Worm (Caenorhabditis elegans): ENCODE results near the gene sra-28.

Gene sra-28

ce11 chrII:6588605-6589292 lies 15.2 kb upstream of the sra-28 start, which contains the start of gene icd-1 (continued):
- no peak for TF ChIP-seq unc-3 (GFP tag; conservative IDR thresholded peaks at IDR 0.05)
- no peak for TF ChIP-seq unc-3 (tag; optimal IDR thresholded peaks at IDR 0.05)
- TF ChIP-seq ceh-14 (tag; optimal IDR thresholded peaks at IDR 0.05), result peak; percentile 68
- TF ChIP-seq lim-6 (tag; optimal IDR thresholded peaks at IDR 0.05), result peak; percentile 13
- TF ChIP-seq ttx-3 (tag; optimal IDR thresholded peaks at IDR 0.05), result no peak
- peak; percentile 0 for TF ChIP-seq fax-1 (tag; optimal IDR thresholded peaks at IDR 0.05)
- TF ChIP-seq ref-2 (tag; optimal IDR thresholded peaks at IDR 0.05), result peak; percentile 78
- peak; percentile 87 for TF ChIP-seq tbx-2 (tag; optimal IDR thresholded peaks at IDR 0.05)
- no peak for TF ChIP-seq ets-4 (tag; optimal IDR thresholded peaks at IDR 0.05)
- peak; percentile 39 for TF ChIP-seq unc-86 (tag; optimal IDR thresholded peaks at IDR 0.05)
- TF ChIP-seq hlh-30 (tag; optimal IDR thresholded peaks at IDR 0.05; ENCODE audit: insufficient read depth), result peak; percentile 80

- TF ChIP-seq ttx-3 (tag; optimal IDR thresholded peaks at IDR 0.05) (no peak), ama-1 (optimal IDR thresholded peaks at IDR 0.05) (peak; percentile 43)
Observed at ce11 chrII:6587264-6587870, 13.8 kb upstream of the sra-28 start, which contains the start of gene C56C10.7. TSS of gene C56C10.7 (minus strand) at chrII:6587575.

- TF ChIP-seq tbx-7 (tag; optimal IDR thresholded peaks at IDR 0.05) (no peak), ceh-45 (GFP tag; IDR thresholded peaks at IDR 0.05) (no peak), F13H6.1 (tag; optimal IDR thresholded peaks at IDR 0.05) (no peak), zip-5 (tag; optimal IDR thresholded peaks at IDR 0.05) (no peak), ceh-19 (GFP tag; optimal IDR thresholded peaks at IDR 0.05) (no peak), sdc-2 (tag; optimal IDR thresholded peaks at IDR 0.05) (no peak), hlh-13 (GFP tag; optimal IDR thresholded peaks at IDR 0.05) (no peak), pha-4 (tag; optimal IDR thresholded peaks at IDR 0.05) (no peak), eyg-1 (tag; optimal IDR thresholded peaks at IDR 0.05) (no peak), gmeb-2 (tag; optimal IDR thresholded peaks at IDR 0.05) (no peak), odd-2 (tag; optimal IDR thresholded peaks at IDR 0.05) (no peak), unc-55 (GFP tag; optimal IDR thresholded peaks at IDR 0.05) (no peak), fax-1 (tag; optimal IDR thresholded peaks at IDR 0.05) (no peak), C08G9.2 (tag; optimal IDR thresholded peaks at IDR 0.05) (no peak), tbx-2 (tag; optimal IDR thresholded peaks at IDR 0.05) (no peak), madf-2 (tag; optimal IDR thresholded peaks at IDR 0.05) (no peak), dve-1 (tag; optimal IDR thresholded peaks at IDR 0.05) (no peak), hlh-6 (tag; optimal IDR thresholded peaks at IDR 0.05) (no peak)
Observed at ce11 chrII:6582758-6583157, 9.2 kb upstream of the sra-28 start, which contains the start of gene C56C10.4. TSS of gene C56C10.4 (plus strand) at chrII:6583058.

ce11 chrII:6581236-6581635 lies 7.7 kb upstream of the sra-28 start, which contains the start of gene C56C10.6:
TSS of gene C56C10.6 (minus strand) at chrII:6581336.
- TF ChIP-seq odd-2 (tag; optimal IDR thresholded peaks at IDR 0.05), result no peak
- TF ChIP-seq fax-1 (tag; optimal IDR thresholded peaks at IDR 0.05), result no peak
- no peak for TF ChIP-seq rnt-1 (tag; optimal IDR thresholded peaks at IDR 0.05)
- TF ChIP-seq ceh-14 (tag; optimal IDR thresholded peaks at IDR 0.05), result no peak
- no peak for TF ChIP-seq dve-1 (tag; optimal IDR thresholded peaks at IDR 0.05)
- no peak for TF ChIP-seq unc-86 (tag; optimal IDR thresholded peaks at IDR 0.05)
- TF ChIP-seq ttx-3 (tag; optimal IDR thresholded peaks at IDR 0.05), result no peak
- no peak for TF ChIP-seq ztf-16 (tag; optimal IDR thresholded peaks at IDR 0.05)
- TF ChIP-seq zip-5 (tag; optimal IDR thresholded peaks at IDR 0.05), result no peak
- no peak for TF ChIP-seq pqm-1 (tag; optimal IDR thresholded peaks at IDR 0.05)
- no peak for TF ChIP-seq K09A11.1 (tag; optimal IDR thresholded peaks at IDR 0.05; ENCODE audit: insufficient read depth)
- no peak for TF ChIP-seq gmeb-2 (tag; optimal IDR thresholded peaks at IDR 0.05)
- no peak for TF ChIP-seq pat-9 (tag; optimal IDR thresholded peaks at IDR 0.05)
- no peak for TF ChIP-seq hlh-8 (tag; optimal IDR thresholded peaks at IDR 0.05)
- TF ChIP-seq nhr-11 (tag; optimal IDR thresholded peaks at IDR 0.05), result no peak
- TF ChIP-seq pha-4 (tag; optimal IDR thresholded peaks at IDR 0.05), result no peak
- TF ChIP-seq fkh-6 (tag; optimal IDR thresholded peaks at IDR 0.05), result no peak
- no peak for TF ChIP-seq K02D7.2 (tag; optimal IDR thresholded peaks at IDR 0.05)
- no peak for TF ChIP-seq unc-42 (tag; optimal IDR thresholded peaks at IDR 0.05)
